Worm (Caenorhabditis elegans): ENCODE data around the gene E04F6.8.

Gene E04F6.8

ce11 chrII:7176108-7176507, 35.1 kb downstream of the E04F6.8 start:
- TF ChIP-seq daf-16 (GFP tag; optimal IDR thresholded peaks at IDR 0.05) (no peak), daf-16 (tag; optimal IDR thresholded peaks at IDR 0.05) (no peak), fkh-10 (GFP tag; optimal IDR thresholded peaks at IDR 0.05) (peak; percentile 74), F37D6.2 (tag; optimal IDR thresholded peaks at IDR 0.05) (no peak)

- TF ChIP-seq egl-43 (GFP tag; IDR thresholded peaks at IDR 0.05) = no peak
- TF ChIP-seq ceh-28 (tag; optimal IDR thresholded peaks at IDR 0.05) = no peak
- TF ChIP-seq pqm-1 (tag; optimal IDR thresholded peaks at IDR 0.05) = no peak
- no peak for TF ChIP-seq zip-2 (tag; optimal IDR thresholded peaks at IDR 0.05)
- TF ChIP-seq F44E2.7 (GFP tag; IDR thresholded peaks at IDR 0.05) = no peak
- TF ChIP-seq dve-1 (tag; optimal IDR thresholded peaks at IDR 0.05; ENCODE audit: insufficient read depth) = no peak
- no peak for TF ChIP-seq mdl-1 (tag; optimal IDR thresholded peaks at IDR 0.05)
- no peak for TF ChIP-seq sdz-12 (GFP tag; optimal IDR thresholded peaks at IDR 0.05)
- no peak for TF ChIP-seq F37D6.2 (tag; optimal IDR thresholded peaks at IDR 0.05)
Measured at ce11 chrII:7174843-7175242, 36.3 kb downstream of the E04F6.8 start, which contains the start of gene glc-4. Gene glc-4 (minus strand): TSS chrII:7174943.

- TF ChIP-seq snpc-1.2 (GFP tag; IDR thresholded peaks at IDR 0.05) (no peak), ZK546.5 (tag; optimal IDR thresholded peaks at IDR 0.05) (no peak), T20F7.1 (GFP tag; optimal IDR thresholded peaks at IDR 0.05) (no peak), zfp-2 (tag; optimal IDR thresholded peaks at IDR 0.05) (no peak), ces-1 (GFP tag; optimal IDR thresholded peaks at IDR 0.05) (no peak), nhr-237 (tag; optimal IDR thresholded peaks at IDR 0.05) (no peak), nhr-25 (tag; optimal IDR thresholded peaks at IDR 0.05; ENCODE audit: borderline replicate concordance, insufficient read depth) (no peak), lin-15B (tag; optimal IDR thresholded peaks at IDR 0.05) (no peak), dmd-8 (GFP tag; IDR thresholded peaks at IDR 0.05) (no peak), nhr-41 (GFP tag; IDR thresholded peaks at IDR 0.05) (no peak), unc-130 (GFP tag; optimal IDR thresholded peaks at IDR 0.05) (no peak), lin-29 (GFP tag; IDR thresholded peaks at IDR 0.05) (no peak), fkh-10 (GFP tag; optimal IDR thresholded peaks at IDR 0.05) (no peak), unc-62 (GFP tag; optimal IDR thresholded peaks at IDR 0.05 in 1 of 2) (no peak), unc-62 (tag; optimal IDR thresholded peaks at IDR 0.05) (no peak)
Measured at ce11 chrII:7171305-7171998, 39.7 kb downstream of the E04F6.8 start, which contains the start of gene dyf-13. Gene dyf-13 (minus strand): TSS chrII:7171355.

ce11 chrII:7168712-7169111, 42.5 kb downstream of the E04F6.8 start, which contains the start of gene col-36:
Gene col-36 (minus strand): TSS chrII:7168812.
- TF ChIP-seq unc-39 (tag; optimal IDR thresholded peaks at IDR 0.05) (no peak), D1046.2 (GFP tag; IDR thresholded peaks at IDR 0.05) (no peak), jun-1 (tag; optimal IDR thresholded peaks at IDR 0.05) (no peak), dmd-9 (GFP tag; IDR thresholded peaks at IDR 0.05) (no peak), ama-1 (optimal IDR thresholded peaks at IDR 0.05) (no peak), nhr-10 (tag; optimal IDR thresholded peaks at IDR 0.05) (no peak), nhr-111 (GFP tag; optimal IDR thresholded peaks at IDR 0.05) (no peak), Y5F2A.4 (GFP tag; optimal IDR thresholded peaks at IDR 0.05) (no peak), spr-3 (GFP tag; optimal IDR thresholded peaks at IDR 0.05) (no peak), hmg-1.1 (GFP tag; IDR thresholded peaks at IDR 0.05) (no peak), snpc-4 (tag; optimal IDR thresholded peaks at IDR 0.05) (no peak), nhr-6 (tag; optimal IDR thresholded peaks at IDR 0.05) (no peak), nhr-77 (tag; optimal IDR thresholded peaks at IDR 0.05) (no peak), ceh-20 (GFP tag; IDR thresholded peaks at IDR 0.05) (no peak), nhr-48 (tag; optimal IDR thresholded peaks at IDR 0.05) (no peak), ceh-32 (tag; optimal IDR thresholded peaks at IDR 0.05; ENCODE audit: poor library complexity) (no peak), set-16 (GFP tag; IDR thresholded peaks at IDR 0.05) (no peak)

All from whole organism, L4 larva.